Worm (Caenorhabditis elegans) whole organism, L4/young adult: ENCODE measurements around the gene psmd-9.

Experiments
- W03F9.2 ChIP-seq: fragments of 150-350 bp; optimal IDR thresholded peaks from 2 replicates; lab custom pipeline; 2014; ENCODE audit warnings: missing biosample characterization, missing genetic modification characterization
- dao-5 ChIP-seq: sonication (generic microtip); optimal IDR thresholded peaks from 2 replicates; lab custom pipeline; 2016; ENCODE audit warnings: missing genotype, missing genetic modification characterization, moderate library complexity, missing compliant biosample characterization

DNA sequence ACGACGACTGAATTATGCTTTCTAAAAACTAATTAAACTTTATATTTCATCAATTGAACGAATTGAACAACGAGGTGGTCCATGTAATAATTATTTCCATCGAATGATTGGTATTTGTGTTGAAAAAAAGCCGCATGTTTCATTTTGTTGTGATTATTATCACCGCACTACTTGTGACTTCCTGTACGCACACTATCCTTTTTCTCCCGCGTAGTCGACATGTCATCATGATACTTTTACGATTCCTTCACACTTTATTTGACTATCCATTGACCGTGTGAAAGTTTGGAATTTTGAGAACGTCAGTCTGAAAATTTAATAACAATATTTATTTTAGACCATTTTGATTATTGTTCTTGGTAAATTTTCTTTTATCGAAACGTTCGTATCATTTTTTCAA, 25.7 kb downstream of the psmd-9 start, which contains the start of gene F22D3.4:
- no peak for TF ChIP-seq W03F9.2
- no peak for TF ChIP-seq dao-5 (tag; lab: Kevin White, UChicago)
